Worm (Caenorhabditis elegans): Measurements from ENCODE around the gene gpa-3.

gpa-3 gene

DNA sequence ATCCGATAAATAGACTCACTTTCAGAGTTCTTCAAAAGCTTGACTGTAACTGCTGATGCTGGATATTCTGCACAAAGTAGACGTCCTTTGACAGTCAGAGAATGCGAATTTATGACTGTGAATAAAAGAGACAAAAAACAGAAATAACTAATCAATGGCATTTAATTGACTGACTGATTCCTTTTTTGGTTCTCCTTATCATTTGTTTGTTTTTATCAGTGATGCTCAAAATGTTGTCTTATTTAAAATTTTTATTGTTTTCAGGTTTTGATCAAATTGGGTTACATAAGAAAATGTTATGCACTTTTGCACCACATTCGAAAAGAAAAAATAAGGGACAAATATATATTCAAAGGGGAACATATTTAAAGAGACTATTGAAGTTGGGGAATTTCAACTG lies 3.2 kb downstream of the gpa-3 start, which contains the start of gene ttr-49:
Gene ttr-49 (minus strand): TSS at position 171 of the 400 bp plus-strand sequence.
- no peak for TF ChIP-seq sma-3 (GFP tag; optimal IDR thresholded peaks at IDR 0.05)
- TF ChIP-seq fos-1 (tag; optimal IDR thresholded peaks at IDR 0.05) = peak; percentile 59
- TF ChIP-seq crh-2 (tag; optimal IDR thresholded peaks at IDR 0.05) = no peak
- TF ChIP-seq lin-11 (tag; optimal IDR thresholded peaks at IDR 0.05) = no peak
- no peak for TF ChIP-seq unc-39 (tag; optimal IDR thresholded peaks at IDR 0.05)

DNA sequence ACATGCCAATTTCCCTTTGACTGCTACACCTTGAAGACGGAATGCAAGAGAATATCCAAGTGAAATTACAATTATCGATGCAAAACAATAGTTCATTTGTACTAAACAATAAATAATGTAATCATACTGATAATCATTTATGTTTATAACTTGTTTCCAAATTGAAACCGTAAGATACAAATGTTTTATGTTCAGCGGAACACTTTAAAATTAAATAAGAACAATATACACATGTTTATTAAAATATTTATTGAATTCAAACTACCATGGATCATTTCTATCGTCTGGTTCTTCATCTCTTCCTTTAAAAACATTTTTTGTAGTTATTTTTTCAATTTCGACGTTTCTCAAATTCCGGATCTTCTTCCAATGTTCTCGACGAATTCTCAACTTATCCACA lies 4.2 kb downstream of the gpa-3 start, which contains the start of gene ttr-40:
Gene ttr-40 (minus strand): TSS at position 101 of the 400 bp plus-strand sequence.
- no peak for TF ChIP-seq lin-39 (tag; optimal IDR thresholded peaks at IDR 0.05)

DNA sequence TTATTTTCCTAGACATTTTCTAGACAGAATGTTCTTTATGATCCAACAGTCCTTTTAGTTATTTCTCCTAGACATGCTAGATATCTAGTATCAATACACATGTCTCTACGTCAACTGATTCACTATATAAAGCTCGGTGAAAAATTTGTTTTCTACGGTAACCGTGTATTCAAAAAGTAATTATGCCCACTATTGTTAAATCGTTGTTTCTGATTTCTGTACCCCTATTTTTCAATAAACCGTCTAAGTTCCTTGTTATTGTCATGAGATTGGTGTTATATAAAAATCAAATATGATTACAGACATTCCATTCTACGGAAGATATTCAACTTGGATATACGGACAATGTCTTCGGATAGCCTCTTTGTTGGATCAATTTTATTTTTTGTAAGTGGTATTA lies 6.6 kb downstream of the gpa-3 start, which contains the start of gene srx-46:
Gene srx-46 (plus strand): TSS at position 301 of the 400 bp plus-strand sequence.
- TF ChIP-seq nhr-77 (tag; optimal IDR thresholded peaks at IDR 0.05) (no peak), sma-3 (GFP tag; optimal IDR thresholded peaks at IDR 0.05) (no peak), unc-62 (GFP tag; optimal IDR thresholded peaks at IDR 0.05) (no peak), ceh-82 (tag; optimal IDR thresholded peaks at IDR 0.05) (no peak), ztf-1 (GFP tag; conservative IDR thresholded peaks at IDR 0.05) (no peak), elt-3 (tag; optimal IDR thresholded peaks at IDR 0.05) (no peak), nhr-10 (tag; optimal IDR thresholded peaks at IDR 0.05) (no peak), egl-27 (tag; optimal IDR thresholded peaks at IDR 0.05) (no peak), nhr-21 (tag; optimal IDR thresholded peaks at IDR 0.05) (no peak), fos-1 (tag; optimal IDR thresholded peaks at IDR 0.05) (no peak), nhr-23 (tag; optimal IDR thresholded peaks at IDR 0.05) (no peak), blmp-1 (tag; optimal IDR thresholded peaks at IDR 0.05; ENCODE audit: insufficient read depth) (no peak), gmeb-1 (tag; optimal IDR thresholded peaks at IDR 0.05) (no peak), lsy-2 (tag; optimal IDR thresholded peaks at IDR 0.05) (no peak)

DNA sequence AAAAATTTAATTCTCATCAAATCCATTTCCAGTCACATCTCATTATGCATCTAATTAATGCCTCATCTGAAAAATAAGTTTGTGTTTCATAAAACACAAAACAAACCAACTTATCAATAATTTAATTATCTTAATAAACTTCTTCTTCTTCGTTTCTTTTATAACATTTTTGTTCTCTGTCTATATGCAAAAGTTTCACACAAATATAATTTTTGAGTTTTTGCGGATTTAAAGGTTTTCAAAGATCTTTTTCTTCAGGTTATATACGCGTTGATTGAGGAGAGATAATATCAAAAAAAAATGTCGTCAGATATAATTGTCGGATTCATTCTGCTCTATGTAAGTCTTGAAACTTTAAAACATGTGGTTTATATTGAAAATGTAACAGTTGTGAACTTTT lies 9.9 kb downstream of the gpa-3 start, which contains the start of gene srx-47:
Gene srx-47 (plus strand): TSS at position 301 of the 400 bp plus-strand sequence.
- TF ChIP-seq mbf-1 (tag; optimal IDR thresholded peaks at IDR 0.05) = no peak
- TF ChIP-seq unc-39 (tag; optimal IDR thresholded peaks at IDR 0.05) = no peak
- no peak for TF ChIP-seq R02D3.7 (tag; optimal IDR thresholded peaks at IDR 0.05)
- no peak for TF ChIP-seq nhr-23 (tag; optimal IDR thresholded peaks at IDR 0.05)
- no peak for TF ChIP-seq dmd-4 (tag; optimal IDR thresholded peaks at IDR 0.05)
- no peak for TF ChIP-seq F13H6.1 (tag; optimal IDR thresholded peaks at IDR 0.05)
- no peak for TF ChIP-seq lsy-2 (tag; optimal IDR thresholded peaks at IDR 0.05)
- TF ChIP-seq zag-1 (tag; optimal IDR thresholded peaks at IDR 0.05) = no peak
- no peak for TF ChIP-seq lin-13 (GFP tag; optimal IDR thresholded peaks at IDR 0.05)
- no peak for TF ChIP-seq nhr-21 (tag; optimal IDR thresholded peaks at IDR 0.05)
- TF ChIP-seq elt-3 (tag; optimal IDR thresholded peaks at IDR 0.05) = no peak
- TF ChIP-seq snpc-4 (tag; optimal IDR thresholded peaks at IDR 0.05) = no peak

DNA sequence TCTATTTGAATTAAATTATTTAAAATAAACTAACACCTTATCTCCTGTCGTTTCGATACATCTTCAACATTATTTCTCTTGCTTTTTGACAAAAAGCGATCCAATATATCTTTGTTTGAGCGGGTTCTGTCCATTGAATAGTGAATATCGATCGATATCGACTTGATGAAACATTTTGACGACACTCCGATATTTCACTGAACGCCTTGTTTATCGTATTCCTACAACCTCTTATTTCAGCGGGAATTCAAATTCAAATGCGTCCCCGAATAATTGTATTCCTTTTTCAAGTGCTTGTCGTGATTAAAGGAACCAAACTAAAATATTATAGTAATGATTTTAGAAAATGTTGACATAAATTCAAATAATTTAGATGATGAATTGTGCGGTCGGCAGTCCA lies 12.8 kb downstream of the gpa-3 start, which contains the start of the genes K07B1.7 and try-5:
Gene K07B1.7 (minus strand): TSS at position 159 of the 400 bp plus-strand sequence.
Gene try-5 (plus strand): TSS at position 241 of the 400 bp plus-strand sequence.
- TF ChIP-seq alr-1 (tag; optimal IDR thresholded peaks at IDR 0.05) = no peak
- no peak for TF ChIP-seq Y55F3AM.14 (GFP tag; optimal IDR thresholded peaks at IDR 0.05)
- TF ChIP-seq nhr-25 (tag; optimal IDR thresholded peaks at IDR 0.05) = no peak
- TF ChIP-seq sma-3 (GFP tag; optimal IDR thresholded peaks at IDR 0.05) = peak; percentile 36
- peak; percentile 88 for TF ChIP-seq R02D3.7 (tag; optimal IDR thresholded peaks at IDR 0.05)
- TF ChIP-seq lin-39 (tag; optimal IDR thresholded peaks at IDR 0.05) = no peak
- no peak for TF ChIP-seq snpc-4 (tag; optimal IDR thresholded peaks at IDR 0.05)
- TF ChIP-seq gmeb-1 (tag; optimal IDR thresholded peaks at IDR 0.05) = peak; percentile 95
- TF ChIP-seq aly-2 (tag; optimal IDR thresholded peaks at IDR 0.05) = no peak
- no peak for TF ChIP-seq ztf-11 (tag; optimal IDR thresholded peaks at IDR 0.05)
- no peak for TF ChIP-seq ztf-4 (tag; optimal IDR thresholded peaks at IDR 0.05)
- TF ChIP-seq skn-1 (tag; optimal IDR thresholded peaks at IDR 0.05) = no peak
- TF ChIP-seq unc-39 (tag; optimal IDR thresholded peaks at IDR 0.05) = no peak
- no peak for TF ChIP-seq nhr-77 (tag; optimal IDR thresholded peaks at IDR 0.05)
- TF ChIP-seq ceh-82 (tag; optimal IDR thresholded peaks at IDR 0.05) = no peak
- no peak for TF ChIP-seq elt-1 (tag; optimal IDR thresholded peaks at IDR 0.05)
- no peak for TF ChIP-seq ZK546.5 (tag; optimal IDR thresholded peaks at IDR 0.05)
- peak; percentile 57 for TF ChIP-seq nhr-21 (tag; optimal IDR thresholded peaks at IDR 0.05)
- no peak for TF ChIP-seq blmp-1 (tag; optimal IDR thresholded peaks at IDR 0.05; ENCODE audit: insufficient read depth)
- TF ChIP-seq nhr-10 (tag; optimal IDR thresholded peaks at IDR 0.05) = no peak
- no peak for TF ChIP-seq nhr-23 (tag; optimal IDR thresholded peaks at IDR 0.05)
- TF ChIP-seq F13H6.1 (tag; optimal IDR thresholded peaks at IDR 0.05) = no peak
- TF ChIP-seq ztf-1 (GFP tag; conservative IDR thresholded peaks at IDR 0.05) = no peak
- no peak for TF ChIP-seq mbf-1 (tag; optimal IDR thresholded peaks at IDR 0.05)
- peak; percentile 18 for TF ChIP-seq sma-9 (GFP tag; optimal IDR thresholded peaks at IDR 0.05)
- TF ChIP-seq sma-9 (tag; optimal IDR thresholded peaks at IDR 0.05) = no peak
- no peak for TF ChIP-seq mab-5 (tag; optimal IDR thresholded peaks at IDR 0.05)
- peak; percentile 94 for TF ChIP-seq unc-55 (GFP tag; optimal IDR thresholded peaks at IDR 0.05)
- no peak for TF ChIP-seq elt-3 (tag; optimal IDR thresholded peaks at IDR 0.05)
- TF ChIP-seq dmd-4 (tag; optimal IDR thresholded peaks at IDR 0.05) = no peak
- TF ChIP-seq nhr-237 (tag; optimal IDR thresholded peaks at IDR 0.05) = no peak
- no peak for TF ChIP-seq nhr-12 (tag; optimal IDR thresholded peaks at IDR 0.05)
- peak; percentile 29 for TF ChIP-seq nhr-6 (tag; optimal IDR thresholded peaks at IDR 0.05)
- peak; percentile 53 for TF ChIP-seq crh-2 (tag; optimal IDR thresholded peaks at IDR 0.05)
- TF ChIP-seq peb-1 (tag; optimal IDR thresholded peaks at IDR 0.05) = no peak
- peak; percentile 26 for TF ChIP-seq lin-13 (GFP tag; optimal IDR thresholded peaks at IDR 0.05)
- no peak for TF ChIP-seq sem-4 (tag; optimal IDR thresholded peaks at IDR 0.05)

All from whole organism, L2 larva.